Fruit fly (Drosophila melanogaster) ovary, adult (tissue): Measurements from ENCODE around the gene CG12811.

Experiments used
- CG17801 ChIP-seq: fragments of 200-800 bp; optimal IDR thresholded peaks from 2 replicates; lab custom pipeline; 2019; ENCODE audit warnings: missing biosample characterization, mild to moderate bottlenecking, missing genetic modification characterization, moderate library complexity; ENCODE audit not compliant: partially characterized antibody

CG12811 gene

dm6 chr3R:10048775-10048841 lies at the start of gene CG12811:
Gene CG12811 (minus strand): TSS chr3R:10048797.
- no peak for TF ChIP-seq CG17801 (GFP tag; lab: Kevin White, UChicago)

DNA sequence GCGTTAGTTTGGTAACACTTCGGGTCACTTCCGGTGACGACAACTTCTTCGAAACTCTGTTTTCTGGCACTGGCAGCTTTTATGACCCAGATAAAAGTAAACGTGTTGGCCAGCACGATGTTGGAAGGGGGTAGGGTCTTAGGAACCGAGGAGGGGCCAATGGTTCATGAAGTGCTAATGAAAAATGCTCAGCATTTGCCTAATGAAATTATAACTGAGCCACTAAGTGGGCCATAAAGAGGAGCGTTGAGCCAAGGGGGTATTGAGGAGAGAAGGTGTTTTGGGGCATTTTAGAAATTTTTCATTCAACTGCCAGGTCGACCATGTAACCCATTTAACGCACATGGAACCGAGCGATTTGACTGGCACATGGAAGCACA lies 49.7 kb upstream of the CG12811 start:
- TF ChIP-seq CG17801 (GFP tag; lab: Kevin White, UChicago): no peak

- no peak for TF ChIP-seq CG17801 (GFP tag; lab: Kevin White, UChicago)
These were observed 49.1 kb upstream of the CG12811 start for dm6 chr3R:10097531-10098295.

dm6 chr3R:10095765-10096164 lies 47.2 kb upstream of the CG12811 start:
- TF ChIP-seq CG17801 (GFP tag; lab: Kevin White, UChicago): no peak

DNA sequence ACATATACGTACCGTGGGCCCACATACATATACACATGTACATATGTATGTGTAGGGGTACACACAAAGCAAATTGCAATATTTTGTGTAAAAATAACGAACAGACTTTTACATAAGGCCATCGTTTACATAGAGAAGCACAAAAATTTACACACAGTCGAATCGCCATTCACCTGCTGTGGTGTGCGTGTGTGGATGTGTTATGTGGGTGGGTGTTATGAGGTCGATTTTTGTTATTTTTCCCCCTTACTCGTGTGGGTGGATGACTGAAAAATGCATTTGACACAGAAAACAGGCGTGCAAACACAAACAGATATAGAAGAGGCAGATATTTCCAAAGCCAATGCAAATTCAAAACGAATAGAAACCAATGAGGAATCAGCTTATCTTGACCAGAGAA lies 46.5 kb upstream of the CG12811 start:
- TF ChIP-seq CG17801 (GFP tag; lab: Kevin White, UChicago): no peak

DNA sequence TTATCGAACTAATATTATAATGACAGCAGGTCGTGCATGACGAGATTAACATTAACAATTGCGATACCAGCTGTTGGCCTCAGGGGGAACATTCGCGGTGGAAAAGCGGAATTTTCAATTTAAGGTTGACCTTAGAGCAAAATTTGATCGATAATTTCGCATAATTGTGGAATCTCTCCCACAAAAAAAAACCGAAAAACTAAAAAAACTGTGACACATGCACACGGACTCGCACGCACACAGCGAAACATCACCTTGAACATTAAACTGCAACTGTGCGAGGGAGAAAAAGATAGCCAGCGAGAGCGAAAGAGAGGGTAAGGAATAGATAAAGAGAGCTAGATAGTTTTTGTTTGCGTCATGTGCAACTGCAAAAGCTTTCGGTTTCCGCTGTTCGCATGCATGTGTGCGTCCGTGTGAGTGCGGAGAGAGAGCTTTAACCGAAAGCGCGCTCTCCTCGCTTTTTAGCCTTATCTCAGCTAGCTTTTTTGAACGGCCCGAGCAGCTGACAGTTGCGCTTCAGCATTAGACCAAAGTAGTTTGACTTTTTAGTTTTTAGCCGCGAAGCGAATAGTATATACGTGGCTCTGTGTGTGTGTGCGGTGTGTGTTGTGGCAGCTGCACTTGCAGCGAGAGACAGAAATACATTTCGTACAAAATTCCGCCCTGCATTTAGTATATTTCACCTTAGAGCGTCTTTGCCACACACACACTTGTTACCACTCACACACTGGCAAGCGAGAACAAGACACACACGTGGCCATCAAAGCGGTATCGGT lies 44.8 kb upstream of the CG12811 start:
- TF ChIP-seq CG17801 (GFP tag; lab: Kevin White, UChicago): no peak

dm6 chr3R:10091513-10091912 lies 42.9 kb upstream of the CG12811 start:
- no peak for TF ChIP-seq CG17801 (GFP tag; lab: Kevin White, UChicago)

dm6 chr3R:10090906-10091305 lies 42.3 kb upstream of the CG12811 start:
- no peak for TF ChIP-seq CG17801 (GFP tag; lab: Kevin White, UChicago)

DNA sequence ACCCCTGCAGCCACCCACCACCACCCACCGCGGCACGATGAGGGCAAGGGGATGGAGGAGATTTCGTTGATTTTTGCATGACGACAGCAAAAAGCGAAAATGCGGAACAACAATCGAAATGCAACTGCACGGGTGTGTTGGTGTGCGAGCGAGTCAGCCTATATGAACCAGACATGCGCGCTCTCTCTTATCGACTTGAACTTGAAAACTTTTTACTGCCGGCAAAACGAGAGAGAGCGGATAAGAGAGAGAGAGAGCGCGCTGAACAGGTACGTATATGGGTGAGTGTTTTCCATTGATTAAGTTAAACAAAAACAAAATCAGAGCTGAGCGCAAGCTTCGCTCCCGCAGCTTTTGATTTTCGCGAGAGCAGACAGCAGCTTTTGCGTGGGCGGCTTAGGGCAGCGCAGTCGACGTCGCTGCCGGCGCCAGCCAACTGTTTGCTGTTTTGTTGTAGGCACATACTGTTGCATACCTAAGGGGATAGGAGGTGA lies 40.6 kb upstream of the CG12811 start:
- peak; percentile 22 for TF ChIP-seq CG17801 (GFP tag; lab: Kevin White, UChicago)

dm6 chr3R:10087206-10087927 lies 38.8 kb upstream of the CG12811 start:
- TF ChIP-seq CG17801 (GFP tag; lab: Kevin White, UChicago): peak; percentile 6

- no peak for TF ChIP-seq CG17801 (GFP tag; lab: Kevin White, UChicago)
These were observed 38.1 kb upstream of the CG12811 start for dm6 chr3R:10086683-10087082.

DNA sequence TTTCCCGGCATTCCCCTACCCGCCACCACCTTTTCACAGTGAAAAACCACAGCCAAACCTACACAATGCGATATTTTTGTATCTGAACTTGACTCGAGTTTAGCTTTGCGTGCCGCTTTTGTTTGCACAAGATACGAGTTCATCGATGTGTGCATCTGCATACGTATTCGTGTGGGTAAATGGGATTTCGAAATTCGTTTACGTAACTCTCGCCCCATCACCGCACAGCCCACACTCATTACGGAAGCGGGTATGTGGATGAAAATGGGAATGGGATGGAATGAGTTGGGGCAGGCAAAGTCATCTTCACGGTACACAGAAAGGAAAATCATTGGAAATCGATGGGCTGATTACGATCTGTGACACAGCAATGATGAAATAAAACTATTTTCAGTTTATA lies 37.6 kb upstream of the CG12811 start:
- TF ChIP-seq CG17801 (GFP tag; lab: Kevin White, UChicago): no peak

DNA sequence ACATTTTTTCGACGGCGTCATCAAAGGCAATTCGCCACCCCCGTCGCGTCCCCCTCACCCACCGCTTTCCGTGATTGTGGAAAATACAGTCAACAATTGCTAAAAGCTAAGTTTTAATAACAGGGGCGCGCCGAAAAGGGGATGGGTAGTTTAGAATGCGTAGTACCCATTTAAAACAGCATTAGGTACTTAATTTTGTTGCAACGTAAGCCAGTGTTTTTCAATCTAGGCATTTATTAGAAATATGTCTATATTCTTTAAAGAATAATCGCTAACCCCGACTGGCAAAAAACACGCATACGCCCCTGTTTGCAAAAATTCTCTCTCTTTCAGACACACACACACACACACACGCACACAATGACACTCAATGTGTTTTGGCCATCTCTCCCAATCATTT lies 36.3 kb upstream of the CG12811 start:
- TF ChIP-seq CG17801 (GFP tag; lab: Kevin White, UChicago): peak; percentile 81

DNA sequence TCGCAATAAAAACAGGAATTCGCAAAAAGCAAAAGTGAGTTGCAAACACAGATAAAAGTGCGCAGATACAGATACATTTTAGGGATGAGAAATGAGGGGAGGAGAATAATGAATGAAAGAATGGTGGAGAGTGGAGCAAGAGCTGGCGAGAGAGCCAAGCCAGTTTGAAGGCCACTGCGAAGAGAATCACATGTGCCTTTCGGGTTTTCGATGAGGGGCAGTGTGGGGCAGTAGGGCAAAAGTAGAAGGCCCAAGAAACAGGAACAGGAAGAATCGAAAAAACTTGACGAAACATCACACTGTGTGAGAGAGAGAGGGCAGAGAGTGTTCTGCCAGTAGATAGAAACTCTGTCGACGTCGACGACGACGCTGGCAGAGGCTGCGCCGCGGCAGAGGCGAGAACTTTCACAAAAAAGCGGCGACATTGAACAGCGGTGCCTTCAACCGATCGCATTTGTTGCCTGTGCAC lies 35.6 kb upstream of the CG12811 start:
- no peak for TF ChIP-seq CG17801 (GFP tag; lab: Kevin White, UChicago)

DNA sequence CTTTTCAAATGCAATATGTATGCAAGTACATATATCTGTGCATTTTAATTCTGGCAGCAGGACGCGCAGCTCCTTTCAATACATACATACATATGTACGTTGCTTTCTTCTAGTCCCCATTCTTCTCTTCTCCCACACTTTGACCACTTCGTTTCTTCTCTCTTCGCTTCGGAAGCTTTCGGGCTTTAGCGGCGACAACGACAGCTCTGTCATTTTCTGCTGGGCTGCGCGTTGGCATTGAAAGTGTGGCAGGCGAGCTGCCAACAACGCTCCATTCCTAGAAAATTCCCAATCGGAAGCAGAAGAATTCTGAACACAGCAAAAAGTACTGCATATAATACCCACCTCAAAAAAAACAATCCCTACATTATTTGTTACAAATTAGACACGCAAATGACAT lies 34.5 kb upstream of the CG12811 start:
- peak; percentile 4 for TF ChIP-seq CG17801 (GFP tag; lab: Kevin White, UChicago)
